Fruit fly (Drosophila melanogaster): ENCODE results near the gene mRpL44.
A peak's percentile ranks its signal among the peaks of the same experiment; 100 is the strongest.

The mRpL44 gene

DNA sequence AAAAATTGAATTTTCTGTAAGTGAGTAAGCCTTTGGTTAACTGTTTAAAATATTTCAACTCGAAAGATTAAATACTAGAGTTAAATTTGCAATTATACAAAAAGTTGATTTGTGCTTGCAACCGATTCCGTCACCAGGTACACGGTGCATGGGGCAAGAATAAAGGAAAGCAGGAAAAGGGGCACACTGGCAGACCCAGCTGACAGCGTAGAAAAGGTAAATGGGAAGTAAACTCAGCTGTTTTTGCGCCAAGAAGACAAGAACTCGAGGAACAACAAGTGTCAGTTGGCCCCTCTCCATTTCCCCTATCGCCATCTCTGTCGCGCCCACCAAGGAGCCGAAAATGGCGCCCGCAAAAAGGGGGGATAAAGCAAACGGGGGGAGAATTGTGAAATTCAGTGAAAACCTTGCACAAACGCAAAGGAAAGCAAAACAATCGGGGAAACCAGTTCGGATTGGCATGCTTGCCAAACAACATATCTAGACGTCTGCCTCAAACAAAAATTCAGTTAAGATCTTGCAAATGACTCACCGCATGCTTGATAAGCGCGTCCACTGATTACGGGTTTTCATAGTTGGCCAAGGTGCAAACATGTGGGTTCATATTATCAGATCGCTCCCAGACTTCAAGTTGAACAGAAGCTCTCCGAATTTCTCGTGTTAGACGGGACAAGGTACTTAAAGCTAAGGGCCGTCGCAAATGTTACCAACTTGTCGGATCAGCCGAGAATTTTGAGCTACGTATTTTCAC is 7.1 kb downstream of the mRpL44 start (continued):
- TF ChIP-seq CG2712 (tag; optimal IDR thresholded peaks at IDR 0.05) (no peak), Opbp (GFP tag; IDR thresholded peaks at IDR 0.05; ENCODE audit: partially characterized antibody) (no peak), tio (GFP tag; optimal IDR thresholded peaks at IDR 0.05) (no peak), toy (GFP tag; IDR thresholded peaks at IDR 0.05) (no peak), Asciz (GFP tag; optimal IDR thresholded peaks at IDR 0.05) (no peak), CG12299 (tag; optimal IDR thresholded peaks at IDR 0.05) (no peak), Bgb (GFP tag; IDR thresholded peaks at IDR 0.05; ENCODE audit: partially characterized antibody) (no peak; the same call in 1 of the 2 replicates), cato (GFP tag; optimal IDR thresholded peaks at IDR 0.05; ENCODE audit: borderline replicate concordance) (no peak), CkIIα-i1 (GFP tag; IDR thresholded peaks at IDR 0.05) (no peak), aop (GFP tag; IDR thresholded peaks at IDR 0.05) (no peak), CG10209 (GFP tag; optimal IDR thresholded peaks at IDR 0.05) (no peak), Ada2b (GFP tag; IDR thresholded peaks at IDR 0.05) (no peak), CG7963 (GFP tag; IDR thresholded peaks at IDR 0.05; ENCODE audit: partially characterized antibody) (no peak), Antp (GFP tag; optimal IDR thresholded peaks at IDR 0.05) (no peak), CG12071 (GFP tag; optimal IDR thresholded peaks at IDR 0.05) (no peak), CG43689 (GFP tag; IDR thresholded peaks at IDR 0.05) (no peak), CG13287 (GFP tag; IDR thresholded peaks at IDR 0.05; ENCODE audit: partially characterized antibody) (no peak; the same call in 1 of the 2 replicates), CG11247 (GFP tag; IDR thresholded peaks at IDR 0.05) (no peak), D19A (tag; optimal IDR thresholded peaks at IDR 0.05) (peak; percentile 58), CG10267 (tag; optimal IDR thresholded peaks at IDR 0.05) (peak; percentile 30), CG8478 (optimal IDR thresholded peaks at IDR 0.05) (no peak), ttk (GFP tag; IDR thresholded peaks at IDR 0.05) (no peak), hth (optimal IDR thresholded peaks at IDR 0.05) (no peak), Rx (GFP tag; IDR thresholded peaks at IDR 0.05) (no peak), CG8765 (GFP tag; IDR thresholded peaks at IDR 0.05) (no peak), Sox102F (GFP tag; optimal IDR thresholded peaks at IDR 0.05) (no peak), MTF-1 (GFP tag; optimal IDR thresholded peaks at IDR 0.05; ENCODE audit: borderline replicate concordance) (no peak), CG17829 (tag; optimal IDR thresholded peaks at IDR 0.05) (peak; percentile 11), Mes4 (GFP tag; optimal IDR thresholded peaks at IDR 0.05) (no peak), dmrt99B (tag; optimal IDR thresholded peaks at IDR 0.05) (no peak), nom (GFP tag; optimal IDR thresholded peaks at IDR 0.05) (peak; percentile 50), CG4328 (GFP tag; optimal IDR thresholded peaks at IDR 0.05) (no peak), CG10654 (GFP tag; optimal IDR thresholded peaks at IDR 0.05) (no peak), Xbp1 (GFP tag; optimal IDR thresholded peaks at IDR 0.05) (no peak), pita (GFP tag; optimal IDR thresholded peaks at IDR 0.05) (no peak), mld (GFP tag; IDR thresholded peaks at IDR 0.05; ENCODE audit: partially characterized antibody) (no peak), CG2202 (tag; optimal IDR thresholded peaks at IDR 0.05) (no peak), CG31441 (GFP tag; IDR thresholded peaks at IDR 0.05) (no peak), BtbVII (GFP tag; optimal IDR thresholded peaks at IDR 0.05) (no peak), CG7372 (GFP tag; IDR thresholded peaks at IDR 0.05) (no peak), jing (GFP tag; optimal IDR thresholded peaks at IDR 0.05) (no peak), Awh (GFP tag; IDR thresholded peaks at IDR 0.05) (no peak), B-H2 (GFP tag; optimal IDR thresholded peaks at IDR 0.05) (no peak), BEAF-32 (GFP tag; optimal IDR thresholded peaks at IDR 0.05) (peak; percentile 34), CG6765 (GFP tag; optimal IDR thresholded peaks at IDR 0.05) (no peak), CG11695 (GFP tag; IDR thresholded peaks at IDR 0.05) (no peak), Nf-YA (GFP tag; IDR thresholded peaks at IDR 0.05) (no peak), CG4854 (GFP tag; optimal IDR thresholded peaks at IDR 0.05) (no peak), CG1792 (GFP tag; optimal IDR thresholded peaks at IDR 0.05) (no peak), Taf1 (GFP tag; IDR thresholded peaks at IDR 0.05) (no peak)

Measured in whole organism, embryonic.